Worm (Caenorhabditis elegans) whole organism, L4/young adult: ENCODE results near the gene ddx-15.

ENCODE experiments used
- W03F9.2 ChIP-seq: fragments of 150-350 bp; optimal IDR thresholded peaks from 2 replicates; lab custom pipeline; 2014; ENCODE audit warnings: missing biosample characterization, missing genetic modification characterization
- dao-5 ChIP-seq: sonication (generic microtip); optimal IDR thresholded peaks from 2 replicates; lab custom pipeline; 2016; ENCODE audit warnings: missing genotype, missing genetic modification characterization, moderate library complexity, missing compliant biosample characterization
- him-1 ChIP-seq: sonication (generic microtip); optimal IDR thresholded peaks from 2 replicates; lab custom pipeline; 2016; ENCODE audit warnings: missing genotype, missing genetic modification reagents, missing genetic modification characterization, missing compliant biosample characterization

DNA sequence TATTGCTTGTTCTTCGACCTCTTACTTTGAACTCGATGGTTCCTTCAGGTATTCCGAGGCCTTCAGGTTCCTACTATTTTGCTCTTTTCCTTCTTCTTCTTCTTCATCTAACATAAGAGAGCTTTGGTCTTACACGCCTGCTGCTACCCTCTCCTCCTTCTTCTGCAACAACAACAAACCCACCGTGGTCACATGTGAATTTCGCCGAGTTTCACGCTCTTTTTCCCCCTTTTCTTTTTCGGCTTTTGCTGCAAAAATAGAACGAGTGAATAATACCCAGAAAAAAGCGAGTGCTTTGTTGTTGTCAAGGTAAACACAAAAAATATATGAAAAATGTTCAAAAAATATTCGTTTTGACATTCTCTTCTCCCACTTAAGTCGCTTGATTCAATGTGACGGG, 31.9 kb upstream of the ddx-15 start:
- TF ChIP-seq him-1 (tag; lab: Kevin White, UChicago), result no peak
- TF ChIP-seq dao-5 (tag; lab: Kevin White, UChicago), result no peak
- no peak for TF ChIP-seq W03F9.2 (tag; lab: Kevin White, UChicago)
